Worm (Caenorhabditis elegans) whole organism, L3 larva: ENCODE results near the gene srx-58.
"Not testable (repeated sequence)": the region's sequence is repeated elsewhere in the genome, so short reads cannot be mapped to it uniquely, and the experiment has no call there.

Experiments used
- ZK546.5 ChIP-seq: sonication (generic microtip); optimal IDR thresholded peaks from 2 replicates; lab custom pipeline; 2017; ENCODE audit warnings: missing biosample characterization, missing genetic modification characterization
- aly-2 ChIP-seq: fragments of 150-350 bp; optimal IDR thresholded peaks from 2 replicates; lab custom pipeline; 2014; ENCODE audit warnings: missing biosample characterization, missing genetic modification characterization
- ceh-16 ChIP-seq: sonication (generic microtip); optimal IDR thresholded peaks from 2 replicates; lab custom pipeline; 2017; ENCODE audit warnings: missing biosample characterization, missing genetic modification characterization
- ceh-28 ChIP-seq: fragments of 150-350 bp; optimal IDR thresholded peaks from 2 replicates; lab custom pipeline; 2014; ENCODE audit warnings: missing biosample characterization, missing genetic modification reagents, missing genetic modification characterization
- ceh-82 ChIP-seq: fragments of 150-350 bp; optimal IDR thresholded peaks from 2 replicates; lab custom pipeline; 2014; ENCODE audit warnings: missing biosample characterization, missing genetic modification characterization
- ceh-9 ChIP-seq: sonication (generic microtip); optimal IDR thresholded peaks from 2 replicates; lab custom pipeline; 2018; ENCODE audit warnings: missing biosample characterization, missing genetic modification characterization
- daf-12 ChIP-seq: fragments of 150-350 bp; optimal IDR thresholded peaks from 2 replicates; lab custom pipeline; 2014; ENCODE audit warnings: missing biosample characterization, missing genetic modification reagents, missing genetic modification characterization
- egl-27 ChIP-seq: sonication (generic microtip); optimal IDR thresholded peaks from 4 replicates; lab custom pipeline; 2017; ENCODE audit warnings: missing biosample characterization, missing genetic modification reagents, missing genetic modification characterization
- egl-5 ChIP-seq: fragments of 150-350 bp; optimal IDR thresholded peaks from 2 replicates; lab custom pipeline; 2017; ENCODE audit warnings: missing biosample characterization, missing genetic modification reagents, missing genetic modification characterization, inconsistent platforms
- elt-1 ChIP-seq: fragments of 150-350 bp; optimal IDR thresholded peaks from 2 replicates; lab custom pipeline; 2014; ENCODE audit warnings: missing biosample characterization, missing genetic modification characterization
- elt-2 ChIP-seq: sonication (generic microtip); optimal IDR thresholded peaks from 2 replicates; lab custom pipeline; 2016; ENCODE audit warnings: missing genetic modification reagents, mild to moderate bottlenecking, missing genetic modification characterization, missing compliant biosample characterization
- eor-1 ChIP-seq, 2 experiments: fragments of 150-350 bp; optimal IDR thresholded peaks; 2 replicates each; lab custom pipeline; 2014 to 2018; ENCODE audit warnings: missing biosample characterization in 2 of 2, missing genetic modification characterization in 2 of 2
- fkh-10 ChIP-seq: sonication (generic microtip); optimal IDR thresholded peaks from 2 replicates; lab custom pipeline; 2017; ENCODE audit warnings: missing biosample characterization, missing genetic modification reagents, missing genetic modification characterization
- fos-1 ChIP-seq: fragments of 150-350 bp; optimal IDR thresholded peaks from 2 replicates; lab custom pipeline; 2014; ENCODE audit warnings: missing biosample characterization, missing genetic modification characterization
- jun-1 ChIP-seq: fragments of 150-350 bp; optimal IDR thresholded peaks from 2 replicates; lab custom pipeline; 2014; ENCODE audit warnings: missing biosample characterization, missing genetic modification reagents, missing genetic modification characterization
- lin-15B ChIP-seq: fragments of 150-350 bp; optimal IDR thresholded peaks from 2 replicates; lab custom pipeline; 2014; ENCODE audit warnings: missing biosample characterization, missing genetic modification characterization
- mdl-1 ChIP-seq: fragments of 150-350 bp; optimal IDR thresholded peaks from 2 replicates; lab custom pipeline; 2014; ENCODE audit warnings: missing biosample characterization, missing genetic modification characterization
- mml-1 ChIP-seq: fragments of 150-350 bp; sonication (generic microtip); optimal IDR thresholded peaks from 3 replicates; lab custom pipeline; 2014; ENCODE audit warnings: missing biosample characterization, missing genetic modification characterization
- nfya-1 ChIP-seq: sonication (generic microtip); optimal IDR thresholded peaks from 2 replicates; lab custom pipeline; 2017; ENCODE audit warnings: missing genetic modification characterization, mild to moderate bottlenecking, missing compliant biosample characterization, antibody characterized with exemption, moderate library complexity; ENCODE audit not compliant: insufficient read depth
- nhr-12 ChIP-seq: fragments of 150-350 bp; optimal IDR thresholded peaks from 2 replicates; lab custom pipeline; 2014; ENCODE audit warnings: missing biosample characterization, missing genetic modification characterization
- nhr-23 ChIP-seq: fragments of 150-350 bp; optimal IDR thresholded peaks from 2 replicates; lab custom pipeline; 2014; ENCODE audit warnings: missing biosample characterization, missing genetic modification reagents, missing genetic modification characterization
- nhr-237 ChIP-seq: fragments of 150-350 bp; optimal IDR thresholded peaks from 2 replicates; lab custom pipeline; 2014; ENCODE audit warnings: missing biosample characterization, missing genetic modification characterization
- nhr-43 ChIP-seq: sonication (generic microtip); optimal IDR thresholded peaks from 2 replicates; lab custom pipeline; 2016; ENCODE audit warnings: mild to moderate bottlenecking, missing genetic modification characterization, missing compliant biosample characterization; ENCODE audit not compliant: poor library complexity, severe bottlenecking
- nhr-77 ChIP-seq: fragments of 150-350 bp; optimal IDR thresholded peaks from 2 replicates; lab custom pipeline; 2014; ENCODE audit warnings: missing biosample characterization, missing genetic modification characterization
- pha-4 ChIP-seq: fragments of 150-350 bp; optimal IDR thresholded peaks from 2 replicates; lab custom pipeline; 2014; ENCODE audit warnings: missing biosample characterization, missing genetic modification reagents, missing genetic modification characterization
- pqm-1 ChIP-seq: fragments of 150-350 bp; optimal IDR thresholded peaks from 2 replicates; lab custom pipeline; 2017; ENCODE audit warnings: missing biosample characterization, missing genetic modification characterization, inconsistent platforms
- sea-2 ChIP-seq: fragments of 150-350 bp; sonication (generic microtip); optimal IDR thresholded peaks from 4 replicates; lab custom pipeline; 2014; ENCODE audit warnings: missing biosample characterization, missing genetic modification reagents, missing genetic modification characterization
- skn-1 ChIP-seq: fragments of 150-350 bp; optimal IDR thresholded peaks from 2 replicates; lab custom pipeline; 2014; ENCODE audit warnings: missing biosample characterization, missing genetic modification characterization
- snpc-4 ChIP-seq: fragments of 150-350 bp; optimal IDR thresholded peaks from 2 replicates; lab custom pipeline; 2014; ENCODE audit warnings: missing biosample characterization, missing genetic modification characterization
- unc-39 ChIP-seq: sonication (generic microtip); optimal IDR thresholded peaks from 4 replicates; lab custom pipeline; 2017; ENCODE audit warnings: missing biosample characterization, missing genetic modification characterization
- zag-1 ChIP-seq: fragments of 150-350 bp; optimal IDR thresholded peaks from 2 replicates; lab custom pipeline; 2014; ENCODE audit warnings: missing biosample characterization, missing genetic modification characterization
- ztf-4 ChIP-seq: fragments of 150-350 bp; optimal IDR thresholded peaks from 2 replicates; lab custom pipeline; 2014; ENCODE audit warnings: missing biosample characterization, missing genetic modification characterization

srx-58 gene

ce11 chrV:15354648-15355047 lies 2.2 kb downstream of the srx-58 start, which contains the start of gene C29F3.7:
C29F3.7 (plus strand) TSS chrV:15354901.
- TF ChIP-seq snpc-4 (tag; lab: Kevin White, UChicago), result no peak
- TF ChIP-seq elt-2 (tag; lab: Kevin White, UChicago), result peak; percentile 99
- no peak for TF ChIP-seq skn-1 (tag; lab: Kevin White, UChicago)
- no peak for TF ChIP-seq nhr-12 (tag; lab: Kevin White, UChicago)
- peak; percentile 57 for TF ChIP-seq jun-1 (tag; lab: Kevin White, UChicago)
- peak; percentile 60 for TF ChIP-seq egl-27
- TF ChIP-seq pqm-1 (tag; lab: Kevin White, UChicago), result peak; percentile 99

DNA sequence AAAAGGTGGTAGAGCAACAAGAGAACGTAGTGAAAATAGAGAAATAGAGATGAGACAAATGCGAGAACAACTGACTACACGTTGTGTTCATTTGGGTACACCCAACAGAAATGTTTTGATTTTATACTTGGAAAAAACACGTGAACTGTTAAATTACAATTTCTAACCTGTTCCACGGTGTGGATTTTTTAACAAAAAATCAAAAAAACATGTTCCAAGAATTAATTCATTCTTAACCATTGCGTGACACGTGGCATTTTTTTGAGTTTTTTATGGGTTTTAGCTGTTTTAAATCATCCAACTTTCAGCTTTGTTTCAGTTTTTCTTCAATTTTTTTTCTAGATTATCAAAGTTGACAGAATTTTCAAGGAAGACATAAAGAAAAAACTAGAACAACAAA lies 8.9 kb downstream of the srx-58 start, which contains the start of gene ech-1.1:
ech-1.1 (minus strand) TSS at position 101 of the 400 bp plus-strand sequence.
- TF ChIP-seq nhr-237 (tag; lab: Kevin White, UChicago); daf-12 (tag; lab: Kevin White, UChicago); fos-1: not testable (repeated sequence)

DNA sequence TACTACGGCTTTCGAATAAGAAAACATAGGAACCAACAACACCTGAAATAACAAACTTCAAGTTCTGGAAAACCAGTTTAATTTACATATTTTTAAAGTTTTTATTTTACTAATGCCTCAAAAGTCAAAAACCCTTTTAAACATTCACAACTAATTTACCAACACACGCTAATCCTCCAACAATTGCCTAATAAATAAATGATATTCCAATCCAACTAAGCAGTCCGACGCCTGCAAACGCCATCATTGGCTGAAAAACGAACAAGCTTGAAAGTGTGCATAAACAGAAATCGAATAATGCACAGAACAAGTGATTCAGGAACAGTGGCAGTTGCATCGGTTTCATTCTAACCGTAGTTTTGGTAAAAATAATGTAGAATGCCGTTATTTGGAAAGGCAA lies 15.3 kb downstream of the srx-58 start:
- TF ChIP-seq pqm-1 (tag; lab: Kevin White, UChicago), result no peak
- no peak for TF ChIP-seq ceh-28 (tag; lab: Kevin White, UChicago)
- no peak for TF ChIP-seq nhr-43 (tag; lab: Kevin White, UChicago)
- no peak for TF ChIP-seq ceh-9 (tag; lab: Kevin White, UChicago)
- no peak for TF ChIP-seq jun-1 (tag; lab: Kevin White, UChicago)
- TF ChIP-seq skn-1 (tag; lab: Kevin White, UChicago), result no peak
- TF ChIP-seq lin-15B (tag; lab: Kevin White, UChicago), result no peak

DNA sequence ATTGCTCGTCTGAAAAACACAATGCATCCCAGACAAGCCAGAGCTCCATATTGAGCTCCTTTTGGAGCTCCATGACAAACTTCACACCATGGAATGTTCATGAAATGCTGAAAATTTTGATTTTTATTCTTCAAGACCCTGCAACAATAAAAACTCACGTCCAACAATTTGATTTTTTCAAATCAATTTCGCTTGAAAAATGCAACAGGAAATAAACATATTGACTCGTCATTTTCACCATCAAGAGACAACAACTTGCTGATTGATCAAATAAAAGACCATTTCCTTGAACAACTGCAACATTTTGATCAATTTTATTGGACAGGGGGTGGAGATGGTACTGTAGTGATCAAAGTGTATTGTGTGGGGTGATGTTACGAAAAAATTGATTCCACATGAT lies 17.2 kb downstream of the srx-58 start, which contains the start of gene nhr-269:
nhr-269 (minus strand) TSS at position 101 of the 400 bp plus-strand sequence.
- no peak for TF ChIP-seq elt-1 (tag; lab: Kevin White, UChicago)
- TF ChIP-seq ceh-82 (tag; lab: Kevin White, UChicago), result no peak
- TF ChIP-seq mml-1 (tag; lab: Kevin White, UChicago), result no peak
- no peak for TF ChIP-seq nfya-1
- no peak for TF ChIP-seq lin-15B (tag; lab: Kevin White, UChicago)
- TF ChIP-seq unc-39 (tag; lab: Kevin White, UChicago), result no peak
- TF ChIP-seq pha-4 (tag; lab: Kevin White, UChicago), result no peak
- TF ChIP-seq egl-27, result no peak
- no peak for TF ChIP-seq jun-1 (tag; lab: Kevin White, UChicago)
- TF ChIP-seq ztf-4 (tag; lab: Kevin White, UChicago), result no peak
- TF ChIP-seq skn-1 (tag; lab: Kevin White, UChicago), result no peak
- no peak for TF ChIP-seq fkh-10 (GFP tag; lab: Kevin White, UChicago)
- no peak for TF ChIP-seq ceh-9 (tag; lab: Kevin White, UChicago)
- no peak for TF ChIP-seq nhr-77
- no peak for TF ChIP-seq zag-1 (tag; lab: Kevin White, UChicago)
- TF ChIP-seq ceh-16 (tag; lab: Kevin White, UChicago), result no peak
- TF ChIP-seq, all 47 proteins: peak for 0

ce11 chrV:15376223-15376622 lies 23.7 kb downstream of the srx-58 start, which contains the start of gene srh-52:
srh-52 (minus strand) TSS chrV:15376323.
- TF ChIP-seq mdl-1 (tag; lab: Kevin White, UChicago), result no peak
- no peak for TF ChIP-seq snpc-4 (tag; lab: Kevin White, UChicago)
- TF ChIP-seq egl-27, result no peak
- no peak for TF ChIP-seq lin-15B (tag; lab: Kevin White, UChicago)
- TF ChIP-seq sea-2 (GFP tag; lab: Kevin White, UChicago), result no peak
- TF ChIP-seq nhr-237 (tag; lab: Kevin White, UChicago), result no peak

DNA sequence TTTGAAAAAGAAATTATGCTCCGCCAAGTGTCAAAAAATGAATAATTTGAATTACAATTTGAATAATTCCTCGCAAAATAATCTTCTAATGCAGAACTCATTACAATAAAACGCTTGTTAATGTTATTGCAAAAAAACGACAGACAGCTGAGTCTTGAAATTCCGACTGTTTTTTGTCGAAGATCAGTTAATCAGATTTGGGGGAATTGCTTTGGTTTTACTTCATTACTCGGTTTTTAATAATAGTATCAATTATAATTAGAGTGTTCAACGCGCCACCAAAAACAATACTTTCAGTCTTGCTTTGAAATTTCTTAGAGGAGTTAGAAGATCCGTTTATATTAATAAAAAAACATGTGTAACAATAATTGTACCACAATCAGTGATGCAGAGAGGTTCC lies 25.4 kb downstream of the srx-58 start, which contains the start of gene srh-122:
srh-122 (minus strand) TSS at position 101 of the 400 bp plus-strand sequence.
- no peak for TF ChIP-seq ZK546.5 (tag; lab: Kevin White, UChicago)
- no peak for TF ChIP-seq aly-2
- TF ChIP-seq ceh-9 (tag; lab: Kevin White, UChicago), result no peak
- TF ChIP-seq mml-1 (tag; lab: Kevin White, UChicago), result no peak
- no peak for TF ChIP-seq nhr-23 (tag; lab: Kevin White, UChicago)
- no peak for TF ChIP-seq egl-27
- no peak for TF ChIP-seq skn-1 (tag; lab: Kevin White, UChicago)
- TF ChIP-seq egl-5, result no peak
- no peak for TF ChIP-seq nhr-12 (tag; lab: Kevin White, UChicago)
- no peak for TF ChIP-seq pqm-1 (tag; lab: Kevin White, UChicago)
- TF ChIP-seq nhr-43 (tag; lab: Kevin White, UChicago), result no peak
- TF ChIP-seq unc-39 (tag; lab: Kevin White, UChicago), result no peak
- TF ChIP-seq eor-1 (tag; optimal IDR thresholded peaks at IDR 0.05; lab: Kevin White, UChicago), result no peak
- TF ChIP-seq zag-1 (tag; lab: Kevin White, UChicago), result no peak
